Fruit fly (Drosophila melanogaster) whole organism, prepupa: ENCODE measurements around the gene CG43092.
A peak's percentile ranks its signal among the peaks of the same experiment; 100 is the strongest.

ENCODE experiments used
- Blimp-1 ChIP-seq: fragments of 200-800 bp; sonication (Bioruptor generic); optimal IDR thresholded peaks from 3 replicates; lab custom pipeline; 2017; ENCODE audit warnings: missing biosample characterization, missing genetic modification characterization, mild to moderate bottlenecking, moderate library complexity, missing genetic modification reagents
- CG10631 ChIP-seq: fragments of 200-800 bp; sonication (Bioruptor generic); optimal IDR thresholded peaks from 2 replicates; lab custom pipeline; 2016; ENCODE audit warnings: missing biosample characterization, missing genetic modification characterization
- CG10669 ChIP-seq: fragments of 200-800 bp; sonication (Bioruptor generic); optimal IDR thresholded peaks from 3 replicates; lab custom pipeline; 2018; ENCODE audit warnings: missing biosample characterization, mild to moderate bottlenecking, missing genetic modification characterization, moderate library complexity
- CG11294 ChIP-seq: fragments of 200-800 bp; sonication (Bioruptor generic); IDR thresholded peaks from 2 replicates; pipeline ENCODE4 v1.3.6; 2022; ENCODE audit warnings: missing biosample characterization, missing genetic modification characterization
- CG11902 ChIP-seq: fragments of 200-800 bp; sonication (Bioruptor generic); optimal IDR thresholded peaks from 3 replicates; lab custom pipeline; 2016; ENCODE audit warnings: missing biosample characterization, missing genetic modification characterization
- CG15336 ChIP-seq: fragments of 200-800 bp; sonication (Bioruptor generic); IDR thresholded peaks from 2 replicates; pipeline ENCODE4 v1.3.6; 2022; ENCODE audit warnings: missing biosample characterization, missing genetic modification characterization
- CG1621 ChIP-seq: fragments of 200-800 bp; sonication (Bioruptor generic); optimal IDR thresholded peaks from 3 replicates; lab custom pipeline; 2018; ENCODE audit warnings: missing biosample characterization, mild to moderate bottlenecking, missing genetic modification characterization
- CG16779 ChIP-seq: fragments of 200-800 bp; sonication (Bioruptor generic); optimal IDR thresholded peaks from 3 replicates; lab custom pipeline; 2017; ENCODE audit warnings: missing biosample characterization, mild to moderate bottlenecking, missing genetic modification characterization
- CG32006 ChIP-seq: fragments of 200-800 bp; sonication (Bioruptor generic); optimal IDR thresholded peaks from 3 replicates; lab custom pipeline; 2017; ENCODE audit warnings: missing biosample characterization, mild to moderate bottlenecking, missing genetic modification characterization
- CG3919 ChIP-seq: fragments of 200-800 bp; sonication (Bioruptor generic); optimal IDR thresholded peaks from 3 replicates; lab custom pipeline; 2016; ENCODE audit warnings: missing biosample characterization, missing genetic modification characterization
- CG4318 ChIP-seq: fragments of 200-800 bp; sonication (Bioruptor generic); optimal IDR thresholded peaks from 3 replicates; lab custom pipeline; 2017; ENCODE audit warnings: missing biosample characterization, mild to moderate bottlenecking, missing genetic modification characterization
- CG6163 ChIP-seq: fragments of 200-800 bp; sonication (Bioruptor generic); IDR thresholded peaks from 3 replicates; pipeline ENCODE4 v1.3.6; 2022; ENCODE audit warnings: missing biosample characterization, missing genetic modification characterization
- CG6792 ChIP-seq: fragments of 200-800 bp; sonication (Bioruptor generic); optimal IDR thresholded peaks from 3 replicates; lab custom pipeline; 2016; ENCODE audit warnings: missing biosample characterization, missing genetic modification characterization
- CG6854 ChIP-seq: fragments of 200-800 bp; sonication (Bioruptor generic); optimal IDR thresholded peaks from 2 replicates; lab custom pipeline; 2017; ENCODE audit warnings: missing biosample characterization, mild to moderate bottlenecking, missing genetic modification characterization
- CG8119 ChIP-seq: fragments of 200-800 bp; sonication (Bioruptor generic); IDR thresholded peaks from 3 replicates; pipeline ENCODE4 v1.3.6; 2022; ENCODE audit warnings: missing biosample characterization, missing genetic modification characterization
- CG9139 ChIP-seq: fragments of 200-800 bp; sonication (Bioruptor generic); optimal IDR thresholded peaks from 3 replicates; lab custom pipeline; 2017; ENCODE audit warnings: missing biosample characterization, mild to moderate bottlenecking, missing genetic modification characterization
- Eip78C ChIP-seq: fragments of 200-800 bp; sonication (Bioruptor generic); peaks from one replicate; lab custom pipeline; 2016; ENCODE audit warnings: missing biosample characterization, missing genetic modification characterization
- Ets96B ChIP-seq: fragments of 200-800 bp; optimal IDR thresholded peaks from 2 replicates; lab custom pipeline; 2019; ENCODE audit warnings: missing biosample characterization, mild to moderate bottlenecking, missing genetic modification characterization, moderate library complexity
- Hr4 ChIP-seq: fragments of 200-800 bp; sonication (Bioruptor generic); optimal IDR thresholded peaks from 3 replicates; lab custom pipeline; 2016; ENCODE audit warnings: missing biosample characterization, missing genetic modification characterization
- Lpt ChIP-seq: fragments of 200-800 bp; sonication (Bioruptor generic); optimal IDR thresholded peaks from 3 replicates; lab custom pipeline; 2016; ENCODE audit warnings: missing biosample characterization, missing genetic modification characterization
- Met ChIP-seq: fragments of 200-800 bp; sonication (Bioruptor generic); optimal IDR thresholded peaks from 3 replicates; lab custom pipeline; 2016; ENCODE audit warnings: missing biosample characterization, missing genetic modification characterization
- Sox102F ChIP-seq: fragments of 200-800 bp; sonication (Bioruptor generic); optimal IDR thresholded peaks from 2 replicates; lab custom pipeline; 2016; ENCODE audit warnings: missing biosample characterization, mild to moderate bottlenecking, missing genetic modification characterization
- Sox14 ChIP-seq: fragments of 200-800 bp; sonication (Bioruptor generic); optimal IDR thresholded peaks from 3 replicates; lab custom pipeline; 2016; ENCODE audit warnings: missing biosample characterization, missing genetic modification characterization
- Sox15 ChIP-seq: fragments of 200-800 bp; sonication (Bioruptor generic); optimal IDR thresholded peaks from 3 replicates; lab custom pipeline; 2016; ENCODE audit warnings: missing biosample characterization, missing genetic modification characterization
- achi ChIP-seq: fragments of 200-800 bp; sonication (Bioruptor generic); optimal IDR thresholded peaks from 3 replicates; lab custom pipeline; 2016; ENCODE audit warnings: missing biosample characterization, missing genetic modification characterization
- cyc ChIP-seq: fragments of 200-800 bp; sonication (Bioruptor generic); optimal IDR thresholded peaks from 3 replicates; lab custom pipeline; 2016; ENCODE audit warnings: missing biosample characterization, missing genetic modification characterization
- dac ChIP-seq: fragments of 200-800 bp; sonication (Bioruptor generic); optimal IDR thresholded peaks from 2 replicates; lab custom pipeline; 2017; ENCODE audit warnings: missing biosample characterization, mild to moderate bottlenecking, missing genetic modification characterization
- dsx ChIP-seq: fragments of 200-800 bp; optimal IDR thresholded peaks from 3 replicates; lab custom pipeline; 2019; ENCODE audit warnings: missing biosample characterization, mild to moderate bottlenecking, missing genetic modification characterization, moderate library complexity; ENCODE audit not compliant: poor library complexity, severe bottlenecking
- eg ChIP-seq: fragments of 200-800 bp; sonication (Bioruptor generic); IDR thresholded peaks from 3 replicates; pipeline ENCODE4 v1.3.6; 2022; ENCODE audit warnings: missing biosample characterization, missing genetic modification characterization
- esn ChIP-seq: fragments of 200-800 bp; sonication (Bioruptor generic); optimal IDR thresholded peaks from 2 replicates; lab custom pipeline; 2016; ENCODE audit warnings: missing biosample characterization, mild to moderate bottlenecking, missing genetic modification characterization, moderate library complexity
- fd85E ChIP-seq: fragments of 200-800 bp; sonication (Bioruptor generic); optimal IDR thresholded peaks from 3 replicates; lab custom pipeline; 2016; ENCODE audit warnings: missing biosample characterization, missing genetic modification characterization
- salr ChIP-seq, 2 experiments: fragments of 200-800 bp; sonication (Bioruptor generic); optimal IDR thresholded peaks; 3 replicates each; lab custom pipeline; 2016 to 2018; ENCODE audit warnings: missing biosample characterization in 2 of 2, missing genetic modification characterization in 2 of 2, mild to moderate bottlenecking in 1 of 2
- ss ChIP-seq, 2 experiments: fragments of 200-800 bp; sonication (Bioruptor generic); optimal IDR thresholded peaks; 2 replicates in 1 of 2; 3 replicates in 1 of 2; lab custom pipeline; 2017 to 2018; ENCODE audit warnings: mild to moderate bottlenecking in 2 of 2, missing biosample characterization in 2 of 2, missing genetic modification characterization in 2 of 2, moderate library complexity in 1 of 2
- svp ChIP-seq: fragments of 200-800 bp; sonication (Bioruptor generic); peaks from one replicate; lab custom pipeline; 2016; ENCODE audit warnings: missing biosample characterization, missing genetic modification characterization
- vri ChIP-seq: fragments of 200-800 bp; sonication (Bioruptor generic); optimal IDR thresholded peaks from 3 replicates; lab custom pipeline; 2016; ENCODE audit warnings: missing biosample characterization, mild to moderate bottlenecking, missing genetic modification characterization

CG43092 gene

dm6 chr3R:22816078-22816436, 46.6 kb upstream of the CG43092 start, which contains the start of gene CG13840:
Gene CG13840 (minus strand): TSS chr3R:22816178.
- TF ChIP-seq fd85E (GFP tag; lab: Kevin White, UChicago) = no peak
- no peak for TF ChIP-seq Sox15
- no peak for TF ChIP-seq eg (GFP tag; lab: Robert Waterston, UW)
- TF ChIP-seq esn = no peak

- TF ChIP-seq CG1621 (tag; lab: Kevin White, UChicago) (no peak), CG16779 (tag; lab: Kevin White, UChicago) (no peak), salr (GFP tag; optimal IDR thresholded peaks at IDR 0.05; lab: Kevin White, UChicago) (no peak), CG4318 (no peak), CG32006 (GFP tag; lab: Kevin White, UChicago) (no peak), CG10631 (GFP tag; lab: Kevin White, UChicago) (no peak), dsx (no peak), Sox14 (no peak), CG11902 (no peak), vri (GFP tag; lab: Kevin White, UChicago) (no peak)
Measured at dm6 chr3R:22810277-22810676, 40.8 kb upstream of the CG43092 start.

dm6 chr3R:22807132-22807531, 37.7 kb upstream of the CG43092 start:
- TF ChIP-seq CG10631 (GFP tag; lab: Kevin White, UChicago) (peak; percentile 2), CG15336 (GFP tag; lab: Robert Waterston, UW) (no peak), Sox102F (no peak), Hr4 (GFP tag; lab: Kevin White, UChicago) (no peak), CG3919 (peak; percentile 6), dac (GFP tag; lab: Kevin White, UChicago) (no peak), cyc (GFP tag; lab: Kevin White, UChicago) (no peak), CG10669 (peak; percentile 0), Eip78C (GFP tag; lab: Kevin White, UChicago) (peak; percentile 61), svp (GFP tag; lab: Kevin White, UChicago) (peak; percentile 63), ss (GFP tag; optimal IDR thresholded peaks at IDR 0.05; lab: Kevin White, UChicago) (no peak), CG8119 (GFP tag; lab: Robert Waterston, UW) (no peak), CG32006 (GFP tag; lab: Kevin White, UChicago) (peak; percentile 20), CG6163 (GFP tag; lab: Robert Waterston, UW) (peak; percentile 45; the same call in 1 of the 3 replicates), Lpt (GFP tag; lab: Kevin White, UChicago) (no peak), CG6792 (no peak), Ets96B (peak; percentile 21), Blimp-1 (GFP tag; lab: Kevin White, UChicago) (no peak), salr (GFP tag; optimal IDR thresholded peaks at IDR 0.05; lab: Kevin White, UChicago) (no peak), achi (no peak), CG11294 (GFP tag; lab: Robert Waterston, UW) (no peak), Met (GFP tag; lab: Kevin White, UChicago) (no peak)
- TF ChIP-seq, all 60 proteins: peak for 8

- TF ChIP-seq Hr4 (GFP tag; lab: Kevin White, UChicago) (peak; percentile 51), CG8119 (GFP tag; lab: Robert Waterston, UW) (no peak), CG6163 (GFP tag; lab: Robert Waterston, UW) (0 out of 3 replicates have a peak, but pooled peaks have one; percentile 30), CG32006 (GFP tag; lab: Kevin White, UChicago) (peak; percentile 15), eg (GFP tag; lab: Robert Waterston, UW) (peak; percentile 39; the same call in 1 of the 3 replicates), CG6854 (GFP tag; lab: Kevin White, UChicago) (no peak), Eip78C (GFP tag; lab: Kevin White, UChicago) (peak; percentile 58), CG9139 (GFP tag; lab: Kevin White, UChicago) (no peak), fd85E (GFP tag; lab: Kevin White, UChicago) (no peak), svp (GFP tag; lab: Kevin White, UChicago) (no peak), Lpt (GFP tag; lab: Kevin White, UChicago) (peak; percentile 7)
Measured at dm6 chr3R:22803655-22804341, 34.3 kb upstream of the CG43092 start, which contains the start of gene CG7031. Gene CG7031 (plus strand): TSS chr3R:22804291.
